Worm (Caenorhabditis elegans) whole organism, early embryonic: Measurements from ENCODE around the gene T03G11.10.

ENCODE experiments used
- B0310.2 ChIP-seq: sonication (generic microtip); optimal IDR thresholded peaks from 2 replicates; lab custom pipeline; 2016; ENCODE audit warnings: mild to moderate bottlenecking, missing genetic modification characterization, missing compliant biosample characterization
- F13C5.2 ChIP-seq: sonication (generic microtip); optimal IDR thresholded peaks from 2 replicates; lab custom pipeline; 2017; ENCODE audit warnings: mild to moderate bottlenecking, missing genetic modification characterization, inconsistent platforms, missing compliant biosample characterization
- ama-1 ChIP-seq: fragments of 150-350 bp; optimal IDR thresholded peaks from 2 replicates; lab custom pipeline; 2014
- ceh-36 ChIP-seq: sonication (generic microtip); optimal IDR thresholded peaks from 2 replicates; lab custom pipeline; 2016; ENCODE audit warnings: missing genetic modification characterization, inconsistent platforms, missing compliant biosample characterization
- flt-1 ChIP-seq: fragments of 200-800 bp; sonication (Bioruptor generic); IDR thresholded peaks from 2 replicates; pipeline ENCODE4 v1.3.6; 2022; ENCODE audit warnings: missing genetic modification characterization, missing compliant biosample characterization
- hmbx-1 ChIP-seq: sonication (generic microtip); optimal IDR thresholded peaks from 2 replicates; lab custom pipeline; 2016; ENCODE audit warnings: mild to moderate bottlenecking, missing genetic modification characterization, missing compliant biosample characterization
- pes-1 ChIP-seq: fragments of 200-800 bp; sonication (Bioruptor generic); IDR thresholded peaks from 2 replicates; pipeline ENCODE4 v1.3.6; 2022; ENCODE audit warnings: missing genetic modification reagents, missing genetic modification characterization, missing compliant biosample characterization

- TF ChIP-seq ceh-36 (tag; lab: Kevin White, UChicago) (no peak), pes-1 (GFP tag; lab: Robert Waterston, UW) (no peak), ama-1 (lab: Kevin White, UChicago) (no peak), F13C5.2 (tag; lab: Kevin White, UChicago) (no peak), hmbx-1 (no peak), flt-1 (no peak), B0310.2 (tag; lab: Kevin White, UChicago) (no peak)
Observed at ce11 chrX:5151403-5151802, 19.6 kb downstream of the T03G11.10 start.
